In the genomic region with DNA sequence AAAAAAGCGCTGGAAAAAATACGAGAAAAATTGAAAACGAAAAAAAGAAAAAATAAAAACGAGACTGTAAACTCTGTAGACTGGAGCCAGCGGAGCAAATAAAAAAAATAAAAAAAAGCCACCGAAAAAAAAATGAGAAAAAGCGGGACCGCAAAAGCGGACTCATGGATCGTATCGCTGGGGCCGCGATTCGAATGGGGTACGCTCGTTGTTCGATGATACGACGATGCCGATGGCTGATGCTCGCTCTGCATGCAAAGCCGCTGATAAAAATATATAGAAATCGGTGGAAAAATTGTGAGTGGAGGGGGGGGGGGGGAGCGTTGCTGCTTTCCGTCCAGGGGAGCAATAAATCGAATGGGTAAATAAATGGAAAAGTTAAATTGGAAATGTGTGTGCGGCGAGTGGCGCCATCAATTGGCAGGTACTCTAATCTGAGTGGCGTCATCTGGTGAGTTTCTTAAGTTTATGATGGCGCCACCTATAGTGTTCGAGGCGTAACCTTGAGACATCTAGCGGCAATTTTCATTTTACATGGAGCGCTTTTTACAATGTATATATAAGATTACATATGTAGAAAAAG, we compare ENCODE assay signal across 6 fruit fly cellular contexts.
TF ChIP-seq lines count a peak whose summit lies in the region.

No protein-coding gene starts in this region.

- peak; percentile 95 to 97 for TF ChIP-seq CTCF in S2 (optimal IDR thresholded peaks at IDR 0.05; lab: Kevin White, UChicago)
- peak; percentile 98 for TF ChIP-seq CTCF in whole organism, embryonic (GFP tag; optimal IDR thresholded peaks at IDR 0.05; lab: Kevin White, UChicago)

TF ChIP-seq in whole organism, adult, 20 proteins besides CTCF, POLR2A, EP300 and RAD21:
- TF ChIP-seq cic (GFP tag; optimal IDR thresholded peaks at IDR 0.05; lab: Kevin White, UChicago) (no peak), CG11617 (GFP tag; optimal IDR thresholded peaks at IDR 0.05; lab: Kevin White, UChicago) (no peak), pad (GFP tag; optimal IDR thresholded peaks at IDR 0.05; lab: Kevin White, UChicago) (peak; percentile 38), CG1620 (GFP tag; optimal IDR thresholded peaks at IDR 0.05; lab: Kevin White, UChicago) (peak; percentile 78), tj (GFP tag; optimal IDR thresholded peaks at IDR 0.05; lab: Kevin White, UChicago) (peak; percentile 3), Crg-1 (GFP tag; optimal IDR thresholded peaks at IDR 0.05; lab: Kevin White, UChicago) (peak; percentile 34), toe (GFP tag; optimal IDR thresholded peaks at IDR 0.05; lab: Kevin White, UChicago) (peak; percentile 22), bab1 (GFP tag; optimal IDR thresholded peaks at IDR 0.05; lab: Kevin White, UChicago) (no peak), CG5204 (GFP tag; optimal IDR thresholded peaks at IDR 0.05; lab: Kevin White, UChicago) (peak; percentile 24), CG7101 (tag; optimal IDR thresholded peaks at IDR 0.05; lab: Kevin White, UChicago) (peak; percentile 22), Clk (GFP tag; optimal IDR thresholded peaks at IDR 0.05; lab: Kevin White, UChicago) (no peak), CG12768 (GFP tag; optimal IDR thresholded peaks at IDR 0.05; lab: Kevin White, UChicago) (no peak), Mnt (GFP tag; optimal IDR thresholded peaks at IDR 0.05; lab: Kevin White, UChicago) (no peak), Hr96 (GFP tag; optimal IDR thresholded peaks at IDR 0.05; lab: Kevin White, UChicago) (peak; percentile 75), ovo (GFP tag; optimal IDR thresholded peaks at IDR 0.05; lab: Kevin White, UChicago) (peak; percentile 9)

TF ChIP-seq in whole organism, embryonic, 481 proteins besides CTCF, POLR2A, EP300 and RAD21 (continues in another document):
- TF ChIP-seq Ssrp (tag; optimal IDR thresholded peaks at IDR 0.05; lab: Kevin White, UChicago) (peak; percentile 33), sima (GFP tag; optimal IDR thresholded peaks at IDR 0.05; lab: Kevin White, UChicago) (no peak), CG30020 (tag; optimal IDR thresholded peaks at IDR 0.05; lab: Kevin White, UChicago) (no peak), ems (GFP tag; optimal IDR thresholded peaks at IDR 0.05; lab: Kevin White, UChicago) (no peak), jumu (GFP tag; optimal IDR thresholded peaks at IDR 0.05; lab: Kevin White, UChicago) (peak; percentile 63), D (optimal IDR thresholded peaks at IDR 0.05; lab: Kevin White, UChicago) (no peak), D (GFP tag; optimal IDR thresholded peaks at IDR 0.05; lab: Kevin White, UChicago) (peak; percentile 55), HmgZ (tag; optimal IDR thresholded peaks at IDR 0.05; lab: Kevin White, UChicago) (peak; percentile 43), sisA (GFP tag; IDR thresholded peaks at IDR 0.05; lab: Robert Waterston, UW) (peak; percentile 88), MBD-R2 (GFP tag; IDR thresholded peaks at IDR 0.05; lab: Robert Waterston, UW) (no peak), pros (GFP tag; optimal IDR thresholded peaks at IDR 0.05; lab: Kevin White, UChicago) (no peak), CG14710 (tag; optimal IDR thresholded peaks at IDR 0.05; lab: Kevin White, UChicago) (no peak), Lpt (GFP tag; optimal IDR thresholded peaks at IDR 0.05; lab: Kevin White, UChicago) (no peak), ci (GFP tag; IDR thresholded peaks at IDR 0.05; lab: Robert Waterston, UW) (peak; percentile 92), sqz (GFP tag; optimal IDR thresholded peaks at IDR 0.05; lab: Kevin White, UChicago) (peak; percentile 87), lilli (GFP tag; optimal IDR thresholded peaks at IDR 0.05; lab: Kevin White, UChicago) (peak; percentile 55), ind (GFP tag; optimal IDR thresholded peaks at IDR 0.05; lab: Kevin White, UChicago) (peak; percentile 60), CG11696 (GFP tag; IDR thresholded peaks at IDR 0.05; lab: Robert Waterston, UW) (peak; percentile 58)

TF ChIP-seq in whole organism, prepupa, 60 proteins besides CTCF, POLR2A, EP300 and RAD21 (continues in another document):
- TF ChIP-seq fkh (GFP tag; optimal IDR thresholded peaks at IDR 0.05; lab: Kevin White, UChicago) = peak; percentile 48
- TF ChIP-seq Eip93F (GFP tag; optimal IDR thresholded peaks at IDR 0.05; lab: Kevin White, UChicago) = peak; percentile 79
- TF ChIP-seq pdm3 (GFP tag; optimal IDR thresholded peaks at IDR 0.05; lab: Kevin White, UChicago) = peak; percentile 92
- peak; percentile 54 for TF ChIP-seq CG4318 (GFP tag; optimal IDR thresholded peaks at IDR 0.05; lab: Kevin White, UChicago)
- TF ChIP-seq CG16779 (tag; optimal IDR thresholded peaks at IDR 0.05; lab: Kevin White, UChicago) = peak; percentile 99
- peak; percentile 39 for TF ChIP-seq cyc (GFP tag; optimal IDR thresholded peaks at IDR 0.05; lab: Kevin White, UChicago)
- peak; percentile 79 for TF ChIP-seq Smox (GFP tag; optimal IDR thresholded peaks at IDR 0.05; lab: Kevin White, UChicago)
- peak; percentile 78 for TF ChIP-seq Sox14 (GFP tag; optimal IDR thresholded peaks at IDR 0.05; lab: Kevin White, UChicago)
- TF ChIP-seq CG8119 (GFP tag; IDR thresholded peaks at IDR 0.05; lab: Robert Waterston, UW) = peak; percentile 99
- TF ChIP-seq Blimp-1 (GFP tag; optimal IDR thresholded peaks at IDR 0.05; lab: Kevin White, UChicago) = peak; percentile 78
- TF ChIP-seq Gug (GFP tag; IDR thresholded peaks at IDR 0.05; lab: Robert Waterston, UW) = peak; percentile 87
- TF ChIP-seq CG3032 (tag; optimal IDR thresholded peaks at IDR 0.05; lab: Kevin White, UChicago) = peak; percentile 93
- TF ChIP-seq salr (GFP tag; optimal IDR thresholded peaks at IDR 0.05; lab: Kevin White, UChicago) = peak; percentile 12 to 95
- peak; percentile 100 for TF ChIP-seq CG9139 (GFP tag; optimal IDR thresholded peaks at IDR 0.05; lab: Kevin White, UChicago)
- peak; percentile 94 for TF ChIP-seq CG7368 (GFP tag; optimal IDR thresholded peaks at IDR 0.05; lab: Kevin White, UChicago)
- TF ChIP-seq acj6 (GFP tag; optimal IDR thresholded peaks at IDR 0.05; lab: Kevin White, UChicago) = peak; percentile 78
- TF ChIP-seq CG10631 (GFP tag; optimal IDR thresholded peaks at IDR 0.05; lab: Kevin White, UChicago) = peak; percentile 79
- peak; percentile 54; the same call in 1 of the 2 replicates for TF ChIP-seq CG11294 (GFP tag; IDR thresholded peaks at IDR 0.05; lab: Robert Waterston, UW)

TF ChIP-seq in whole organism, pupa, 21 proteins besides CTCF, POLR2A, EP300 and RAD21 (continues in another document):
- TF ChIP-seq CG9948 (tag; optimal IDR thresholded peaks at IDR 0.05; lab: Kevin White, UChicago) (peak; percentile 86), CG8301 (tag; optimal IDR thresholded peaks at IDR 0.05; lab: Kevin White, UChicago) (peak; percentile 92), CG14655 (GFP tag; optimal IDR thresholded peaks at IDR 0.05; lab: Kevin White, UChicago) (peak; percentile 96), CG34367 (tag; optimal IDR thresholded peaks at IDR 0.05; lab: Kevin White, UChicago) (peak; percentile 89), CG32121 (GFP tag; IDR thresholded peaks at IDR 0.05; lab: Robert Waterston, UW) (peak; percentile 97), gl (tag; optimal IDR thresholded peaks at IDR 0.05; lab: Kevin White, UChicago) (peak; percentile 98), Snoo (tag; optimal IDR thresholded peaks at IDR 0.05; lab: Kevin White, UChicago) (peak; percentile 97), CG15710 (tag; optimal IDR thresholded peaks at IDR 0.05; lab: Kevin White, UChicago) (peak; percentile 96), Pif1A (GFP tag; optimal IDR thresholded peaks at IDR 0.05; lab: Kevin White, UChicago) (peak; percentile 99), EcR (GFP tag; optimal IDR thresholded peaks at IDR 0.05; lab: Kevin White, UChicago) (peak; percentile 84), CG13204 (GFP tag; optimal IDR thresholded peaks at IDR 0.05; lab: Kevin White, UChicago) (peak; percentile 100), Pif1B (GFP tag; optimal IDR thresholded peaks at IDR 0.05; lab: Kevin White, UChicago) (peak; percentile 99), CG4496 (GFP tag; IDR thresholded peaks at IDR 0.05; lab: Robert Waterston, UW) (peak; percentile 97), rn (GFP tag; IDR thresholded peaks at IDR 0.05; lab: Robert Waterston, UW) (peak; percentile 92), fd96Ca (GFP tag; IDR thresholded peaks at IDR 0.05; lab: Robert Waterston, UW) (peak; percentile 95), CG17806 (tag; optimal IDR thresholded peaks at IDR 0.05; lab: Kevin White, UChicago) (peak; percentile 91), CG10348 (GFP tag; IDR thresholded peaks at IDR 0.05; lab: Robert Waterston, UW) (no peak), CG8159 (tag; optimal IDR thresholded peaks at IDR 0.05; lab: Kevin White, UChicago) (peak; percentile 92), Ets98B (GFP tag; IDR thresholded peaks at IDR 0.05; lab: Robert Waterston, UW) (peak; percentile 98)

TF ChIP-seq in whole organism, wandering third instar larva, 38 proteins besides CTCF, POLR2A, EP300 and RAD21 (continues in another document):
- peak; percentile 21 for TF ChIP-seq Hnf4 (GFP tag; optimal IDR thresholded peaks at IDR 0.05; lab: Kevin White, UChicago)
- TF ChIP-seq Mio (GFP tag; optimal IDR thresholded peaks at IDR 0.05; lab: Kevin White, UChicago) = no peak
- peak; percentile 83 for TF ChIP-seq sage (GFP tag; optimal IDR thresholded peaks at IDR 0.05; lab: Kevin White, UChicago)
- no peak for TF ChIP-seq Vsx2 (GFP tag; optimal IDR thresholded peaks at IDR 0.05; lab: Kevin White, UChicago; ENCODE audit: partially characterized antibody)
- peak; percentile 78 to 82 for TF ChIP-seq foxo (GFP tag; optimal IDR thresholded peaks at IDR 0.05; lab: Kevin White, UChicago)
- peak; percentile 23 for TF ChIP-seq Jra (GFP tag; optimal IDR thresholded peaks at IDR 0.05; lab: Kevin White, UChicago)
- TF ChIP-seq CG9705 (GFP tag; optimal IDR thresholded peaks at IDR 0.05; lab: Kevin White, UChicago) = peak; percentile 16
- peak; percentile 46 for TF ChIP-seq rgr (GFP tag; optimal IDR thresholded peaks at IDR 0.05; lab: Kevin White, UChicago)
- peak; percentile 9 for TF ChIP-seq woc (GFP tag; optimal IDR thresholded peaks at IDR 0.05; lab: Kevin White, UChicago)
- peak; percentile 73 for TF ChIP-seq br (GFP tag; optimal IDR thresholded peaks at IDR 0.05; lab: Kevin White, UChicago)
- peak; percentile 93 for TF ChIP-seq Rel (GFP tag; optimal IDR thresholded peaks at IDR 0.05; lab: Kevin White, UChicago)
- TF ChIP-seq Rel (tag; optimal IDR thresholded peaks at IDR 0.05; lab: Kevin White, UChicago) = peak; percentile 79
- TF ChIP-seq jim (GFP tag; optimal IDR thresholded peaks at IDR 0.05; lab: Kevin White, UChicago) = peak; percentile 58
- TF ChIP-seq CrebA (GFP tag; optimal IDR thresholded peaks at IDR 0.05; lab: Kevin White, UChicago; ENCODE audit: borderline replicate concordance) = peak; percentile 96
- TF ChIP-seq OdsH (GFP tag; optimal IDR thresholded peaks at IDR 0.05; lab: Kevin White, UChicago) = peak; percentile 42
- TF ChIP-seq fru (GFP tag; optimal IDR thresholded peaks at IDR 0.05; lab: Kevin White, UChicago) = peak; percentile 25
- TF ChIP-seq dmrt93B (GFP tag; optimal IDR thresholded peaks at IDR 0.05; lab: Kevin White, UChicago) = peak; percentile 40
- peak; percentile 50 for TF ChIP-seq brk (GFP tag; optimal IDR thresholded peaks at IDR 0.05; lab: Kevin White, UChicago)
- TF ChIP-seq N (GFP tag; optimal IDR thresholded peaks at IDR 0.05; lab: Kevin White, UChicago) = no peak
- TF ChIP-seq Myc (optimal IDR thresholded peaks at IDR 0.05; lab: Kevin White, UChicago) = no peak
- TF ChIP-seq Hr83 (GFP tag; optimal IDR thresholded peaks at IDR 0.05; lab: Kevin White, UChicago; ENCODE audit: poor library complexity, severe bottlenecking) = peak; percentile 71
